Fruit fly (Drosophila melanogaster) whole organism, prepupa: ENCODE results near the gene cmb.
A peak's percentile ranks its signal among the peaks of the same experiment; 100 is the strongest.

Source experiments
- CG11902 ChIP-seq: fragments of 200-800 bp; sonication (Bioruptor generic); optimal IDR thresholded peaks from 3 replicates; lab custom pipeline; 2016; ENCODE audit warnings: missing biosample characterization, missing genetic modification characterization
- CG15336 ChIP-seq: fragments of 200-800 bp; sonication (Bioruptor generic); IDR thresholded peaks from 2 replicates; pipeline ENCODE4 v1.3.6; 2022; ENCODE audit warnings: missing biosample characterization, missing genetic modification characterization
- CG3032 ChIP-seq: fragments of 200-800 bp; optimal IDR thresholded peaks from 2 replicates; lab custom pipeline; 2019; ENCODE audit warnings: missing biosample characterization, mild to moderate bottlenecking, missing genetic modification characterization, moderate library complexity
- CG34406 ChIP-seq: fragments of 200-800 bp; sonication (Bioruptor generic); optimal IDR thresholded peaks from 3 replicates; lab custom pipeline; 2016; ENCODE audit warnings: missing biosample characterization, missing genetic modification characterization
- CG3919 ChIP-seq: fragments of 200-800 bp; sonication (Bioruptor generic); optimal IDR thresholded peaks from 3 replicates; lab custom pipeline; 2016; ENCODE audit warnings: missing biosample characterization, missing genetic modification characterization
- CG4318 ChIP-seq: fragments of 200-800 bp; sonication (Bioruptor generic); optimal IDR thresholded peaks from 3 replicates; lab custom pipeline; 2017; ENCODE audit warnings: missing biosample characterization, mild to moderate bottlenecking, missing genetic modification characterization
- CG6792 ChIP-seq: fragments of 200-800 bp; sonication (Bioruptor generic); optimal IDR thresholded peaks from 3 replicates; lab custom pipeline; 2016; ENCODE audit warnings: missing biosample characterization, missing genetic modification characterization
- CG6808 ChIP-seq: fragments of 200-800 bp; sonication (Bioruptor generic); optimal IDR thresholded peaks from 3 replicates; lab custom pipeline; 2017; ENCODE audit warnings: missing biosample characterization, missing genetic modification characterization, mild to moderate bottlenecking, moderate library complexity, missing genetic modification reagents
- CG6854 ChIP-seq: fragments of 200-800 bp; sonication (Bioruptor generic); optimal IDR thresholded peaks from 2 replicates; lab custom pipeline; 2017; ENCODE audit warnings: missing biosample characterization, mild to moderate bottlenecking, missing genetic modification characterization
- CG8632 ChIP-seq: fragments of 200-800 bp; sonication (Bioruptor generic); optimal IDR thresholded peaks from 3 replicates; lab custom pipeline; 2016; ENCODE audit warnings: missing biosample characterization, missing genetic modification characterization
- Ets21C ChIP-seq: fragments of 200-800 bp; sonication (Bioruptor generic); optimal IDR thresholded peaks from 3 replicates; lab custom pipeline; 2016; ENCODE audit warnings: missing biosample characterization, missing genetic modification characterization
- Ets96B ChIP-seq: fragments of 200-800 bp; optimal IDR thresholded peaks from 2 replicates; lab custom pipeline; 2019; ENCODE audit warnings: missing biosample characterization, mild to moderate bottlenecking, missing genetic modification characterization, moderate library complexity
- Gug ChIP-seq: fragments of 200-800 bp; sonication (Bioruptor generic); IDR thresholded peaks from 2 replicates; pipeline ENCODE4 v1.3.6; 2022; ENCODE audit warnings: missing biosample characterization, missing genetic modification characterization
- Hr4 ChIP-seq: fragments of 200-800 bp; sonication (Bioruptor generic); optimal IDR thresholded peaks from 3 replicates; lab custom pipeline; 2016; ENCODE audit warnings: missing biosample characterization, missing genetic modification characterization
- Met ChIP-seq: fragments of 200-800 bp; sonication (Bioruptor generic); optimal IDR thresholded peaks from 3 replicates; lab custom pipeline; 2016; ENCODE audit warnings: missing biosample characterization, missing genetic modification characterization
- OdsH ChIP-seq: fragments of 200-800 bp; sonication (Bioruptor generic); optimal IDR thresholded peaks from 3 replicates; lab custom pipeline; 2016; ENCODE audit warnings: missing biosample characterization, missing genetic modification characterization
- Sox102F ChIP-seq: fragments of 200-800 bp; sonication (Bioruptor generic); optimal IDR thresholded peaks from 2 replicates; lab custom pipeline; 2016; ENCODE audit warnings: missing biosample characterization, mild to moderate bottlenecking, missing genetic modification characterization
- Sox14 ChIP-seq: fragments of 200-800 bp; sonication (Bioruptor generic); optimal IDR thresholded peaks from 3 replicates; lab custom pipeline; 2016; ENCODE audit warnings: missing biosample characterization, missing genetic modification characterization
- Sox15 ChIP-seq: fragments of 200-800 bp; sonication (Bioruptor generic); optimal IDR thresholded peaks from 3 replicates; lab custom pipeline; 2016; ENCODE audit warnings: missing biosample characterization, missing genetic modification characterization
- achi ChIP-seq: fragments of 200-800 bp; sonication (Bioruptor generic); optimal IDR thresholded peaks from 3 replicates; lab custom pipeline; 2016; ENCODE audit warnings: missing biosample characterization, missing genetic modification characterization
- acj6 ChIP-seq: fragments of 200-800 bp; sonication (Bioruptor generic); optimal IDR thresholded peaks from 3 replicates; lab custom pipeline; 2016; ENCODE audit warnings: missing biosample characterization, missing genetic modification characterization
- cyc ChIP-seq: fragments of 200-800 bp; sonication (Bioruptor generic); optimal IDR thresholded peaks from 3 replicates; lab custom pipeline; 2016; ENCODE audit warnings: missing biosample characterization, missing genetic modification characterization
- esn ChIP-seq: fragments of 200-800 bp; sonication (Bioruptor generic); optimal IDR thresholded peaks from 2 replicates; lab custom pipeline; 2016; ENCODE audit warnings: missing biosample characterization, mild to moderate bottlenecking, missing genetic modification characterization, moderate library complexity
- lz ChIP-seq: fragments of 200-800 bp; sonication (Bioruptor generic); optimal IDR thresholded peaks from 3 replicates; lab custom pipeline; 2016; ENCODE audit warnings: missing biosample characterization, missing genetic modification characterization
- pdm3 ChIP-seq: fragments of 200-800 bp; sonication (Bioruptor generic); optimal IDR thresholded peaks from 3 replicates; lab custom pipeline; 2016; ENCODE audit warnings: missing biosample characterization, missing genetic modification characterization
- ss ChIP-seq, 2 experiments: fragments of 200-800 bp; sonication (Bioruptor generic); optimal IDR thresholded peaks; 2 replicates in 1 of 2; 3 replicates in 1 of 2; lab custom pipeline; 2017 to 2018; ENCODE audit warnings: mild to moderate bottlenecking in 2 of 2, missing biosample characterization in 2 of 2, missing genetic modification characterization in 2 of 2, moderate library complexity in 1 of 2
- svp ChIP-seq: fragments of 200-800 bp; sonication (Bioruptor generic); peaks from one replicate; lab custom pipeline; 2016; ENCODE audit warnings: missing biosample characterization, missing genetic modification characterization
- topi ChIP-seq: fragments of 200-800 bp; sonication (Bioruptor generic); optimal IDR thresholded peaks from 3 replicates; lab custom pipeline; 2016; ENCODE audit warnings: missing biosample characterization, missing genetic modification characterization
- vri ChIP-seq: fragments of 200-800 bp; sonication (Bioruptor generic); optimal IDR thresholded peaks from 3 replicates; lab custom pipeline; 2016; ENCODE audit warnings: missing biosample characterization, mild to moderate bottlenecking, missing genetic modification characterization

Gene cmb

dm6 chr3L:13497720-13498355 is 55.4 kb downstream of the cmb start (continued):
- TF ChIP-seq Sox102F (GFP tag; lab: Kevin White, UChicago) (no peak), CG3919 (GFP tag; lab: Kevin White, UChicago) (peak; percentile 16), Met (GFP tag; lab: Kevin White, UChicago) (no peak), Ets21C (GFP tag; lab: Kevin White, UChicago) (no peak), CG3032 (tag; lab: Kevin White, UChicago) (peak; percentile 35), Gug (no peak), pdm3 (GFP tag; lab: Kevin White, UChicago) (no peak), CG15336 (GFP tag; lab: Robert Waterston, UW) (peak; percentile 17; the same call in 1 of the 2 replicates), esn (GFP tag; lab: Kevin White, UChicago) (no peak), CG11902 (GFP tag; lab: Kevin White, UChicago) (no peak), Ets96B (tag; lab: Kevin White, UChicago) (peak; percentile 38), OdsH (GFP tag; lab: Kevin White, UChicago) (no peak), CG6792 (GFP tag; lab: Kevin White, UChicago) (no peak), Sox15 (GFP tag; lab: Kevin White, UChicago) (no peak), lz (no peak), Hr4 (GFP tag; lab: Kevin White, UChicago) (no peak), achi (GFP tag; lab: Kevin White, UChicago) (no peak), vri (no peak), ss (GFP tag; optimal IDR thresholded peaks at IDR 0.05; lab: Kevin White, UChicago) (peak; percentile 80 to 81), acj6 (GFP tag; lab: Kevin White, UChicago) (no peak), svp (GFP tag; lab: Kevin White, UChicago) (peak; percentile 17), cyc (GFP tag; lab: Kevin White, UChicago) (no peak), CG34406 (GFP tag; lab: Kevin White, UChicago) (peak; percentile 1), CG6854 (GFP tag; lab: Kevin White, UChicago) (peak; percentile 38), CG8632 (GFP tag; lab: Kevin White, UChicago) (no peak), Sox14 (GFP tag; lab: Kevin White, UChicago) (peak; percentile 17), topi (GFP tag; lab: Kevin White, UChicago) (no peak), CG4318 (GFP tag; lab: Kevin White, UChicago) (no peak), CG6808 (peak; percentile 72)
